Worm (Caenorhabditis elegans) whole organism, L4/young adult: ENCODE data around the gene tnc-2.

ENCODE experiments used
- W03F9.2 ChIP-seq: fragments of 150-350 bp; optimal IDR thresholded peaks from 2 replicates; lab custom pipeline; 2014; ENCODE audit warnings: missing biosample characterization, missing genetic modification characterization
- dao-5 ChIP-seq: sonication (generic microtip); optimal IDR thresholded peaks from 2 replicates; lab custom pipeline; 2016; ENCODE audit warnings: missing genotype, missing genetic modification characterization, moderate library complexity, missing compliant biosample characterization
- him-1 ChIP-seq: sonication (generic microtip); optimal IDR thresholded peaks from 2 replicates; lab custom pipeline; 2016; ENCODE audit warnings: missing genotype, missing genetic modification reagents, missing genetic modification characterization, missing compliant biosample characterization

- TF ChIP-seq him-1 (tag; lab: Kevin White, UChicago), result no peak
- no peak for TF ChIP-seq W03F9.2
- TF ChIP-seq dao-5 (tag; lab: Kevin White, UChicago), result no peak
Observed at ce11 chrII:10471247-10471646, 4.6 kb downstream of the tnc-2 start, which contains the start of gene ZK666.1.
